Fruit fly (Drosophila melanogaster) whole organism, embryonic: Measurements from ENCODE around the gene ssp.

Experiments
- Atf6 ChIP-seq: fragments of 200-800 bp; sonication (Bioruptor generic); IDR thresholded peaks from 2 replicates; pipeline ENCODE4 v1.3.6; 2022; ENCODE audit warnings: missing biosample characterization, missing genetic modification characterization
- B-H1 ChIP-seq: fragments of 200-800 bp; sonication (Bioruptor generic); IDR thresholded peaks from 3 replicates; pipeline ENCODE4 v1.3.6; 2022; ENCODE audit warnings: missing biosample characterization, missing genetic modification characterization
- CG10209 ChIP-seq: fragments of 200-800 bp; sonication (Bioruptor generic); optimal IDR thresholded peaks from 3 replicates; lab custom pipeline; 2017; ENCODE audit warnings: missing biosample characterization, mild to moderate bottlenecking, missing genetic modification characterization, missing genetic modification reagents
- CG11093 ChIP-seq: fragments of 200-800 bp; sonication (Bioruptor generic); IDR thresholded peaks from 3 replicates; pipeline ENCODE4 v1.3.6; 2022; ENCODE audit warnings: missing biosample characterization, missing genetic modification characterization
- CG11504 ChIP-seq: fragments of 200-800 bp; sonication (Bioruptor generic); optimal IDR thresholded peaks from 3 replicates; lab custom pipeline; 2019; ENCODE audit warnings: missing biosample characterization, mild to moderate bottlenecking, missing genetic modification characterization, moderate library complexity
- CG12155 ChIP-seq: fragments of 200-800 bp; sonication (Bioruptor generic); optimal IDR thresholded peaks from 3 replicates; lab custom pipeline; 2016; ENCODE audit warnings: missing biosample characterization, missing genetic modification characterization
- CG12219 ChIP-seq: fragments of 200-800 bp; sonication (Bioruptor generic); optimal IDR thresholded peaks from 3 replicates; lab custom pipeline; 2018; ENCODE audit warnings: missing biosample characterization, mild to moderate bottlenecking, missing genetic modification characterization
- CG1233 ChIP-seq: fragments of 200-800 bp; sonication (Bioruptor generic); optimal IDR thresholded peaks from 4 replicates; lab custom pipeline; 2018; ENCODE audit warnings: missing biosample characterization, mild to moderate bottlenecking, missing genetic modification characterization
- CG12391 ChIP-seq: fragments of 200-800 bp; sonication (Bioruptor generic); optimal IDR thresholded peaks from 3 replicates; lab custom pipeline; 2018; ENCODE audit warnings: missing biosample characterization, mild to moderate bottlenecking, missing genetic modification characterization, moderate library complexity
- CG13624 ChIP-seq: fragments of 200-800 bp; sonication (Bioruptor generic); optimal IDR thresholded peaks from 2 replicates; lab custom pipeline; 2016; ENCODE audit warnings: missing biosample characterization, missing genetic modification characterization
- CG13775 ChIP-seq: fragments of 200-800 bp; sonication (Bioruptor generic); optimal IDR thresholded peaks from 3 replicates; lab custom pipeline; 2017; ENCODE audit warnings: missing biosample characterization, mild to moderate bottlenecking, missing genetic modification characterization
- CG14441 ChIP-seq: fragments of 200-800 bp; sonication (Bioruptor generic); IDR thresholded peaks from 2 replicates; pipeline ENCODE4 v1.3.6; 2022; ENCODE audit warnings: missing biosample characterization, missing genetic modification characterization
- CG14667 ChIP-seq: fragments of 200-800 bp; sonication (Bioruptor generic); IDR thresholded peaks from 2 replicates; pipeline ENCODE4 v1.3.6; 2022; ENCODE audit warnings: missing biosample characterization, missing genetic modification characterization
- CG16815 ChIP-seq: fragments of 200-800 bp; sonication (Bioruptor generic); optimal IDR thresholded peaks from 3 replicates; lab custom pipeline; 2017; ENCODE audit warnings: missing biosample characterization, mild to moderate bottlenecking, missing genetic modification characterization
- CG17361 ChIP-seq: fragments of 200-800 bp; sonication (Bioruptor generic); IDR thresholded peaks from 3 replicates; pipeline ENCODE4 v1.3.6; 2022; ENCODE audit warnings: missing biosample characterization, missing genetic modification characterization
- CG18476 ChIP-seq: fragments of 200-800 bp; sonication (Bioruptor generic); optimal IDR thresholded peaks from 2 replicates; lab custom pipeline; 2016; ENCODE audit warnings: missing biosample characterization, mild to moderate bottlenecking, missing genetic modification characterization
- CG30020 ChIP-seq: fragments of 200-800 bp; optimal IDR thresholded peaks from 2 replicates; lab custom pipeline; 2019; ENCODE audit warnings: missing biosample characterization, mild to moderate bottlenecking, missing genetic modification characterization, moderate library complexity
- CG31365 ChIP-seq: fragments of 200-800 bp; sonication (Bioruptor generic); optimal IDR thresholded peaks from 2 replicates; lab custom pipeline; 2018; ENCODE audit warnings: missing biosample characterization, mild to moderate bottlenecking, missing genetic modification characterization
- CG3281 ChIP-seq: fragments of 200-800 bp; sonication (Bioruptor generic); optimal IDR thresholded peaks from 3 replicates; lab custom pipeline; 2017; ENCODE audit warnings: missing biosample characterization, mild to moderate bottlenecking, missing genetic modification characterization
- CG3726 ChIP-seq: fragments of 200-800 bp; sonication (Bioruptor generic); IDR thresholded peaks from 3 replicates; pipeline ENCODE4, ENCODE4 v1.3.6; 2022; ENCODE audit warnings: missing biosample characterization, missing genetic modification characterization
- CG4404 ChIP-seq: fragments of 200-800 bp; sonication (Bioruptor generic); IDR thresholded peaks from 2 replicates; pipeline ENCODE4 v1.3.6; 2022; ENCODE audit warnings: missing biosample characterization, missing genetic modification characterization
- CG6683 ChIP-seq: fragments of 200-800 bp; sonication (Bioruptor generic); optimal IDR thresholded peaks from 2 replicates; lab custom pipeline; 2017; ENCODE audit warnings: missing biosample characterization, mild to moderate bottlenecking, missing genetic modification characterization, missing genetic modification reagents
- CG6689 ChIP-seq: fragments of 200-800 bp; sonication (Bioruptor generic); IDR thresholded peaks from 2 replicates; pipeline ENCODE4 v1.3.6; 2022; ENCODE audit warnings: missing biosample characterization, missing genetic modification characterization
- Hmr ChIP-seq: fragments of 200-800 bp; sonication (Bioruptor generic); optimal IDR thresholded peaks from 3 replicates; lab custom pipeline; 2017; ENCODE audit warnings: mild to moderate bottlenecking, missing biosample characterization, missing genetic modification reagents, missing genetic modification characterization
- MBD-R2 ChIP-seq: fragments of 200-800 bp; sonication (Bioruptor generic); IDR thresholded peaks from 2 replicates; pipeline ENCODE4 v1.3.6; 2022; ENCODE audit warnings: missing biosample characterization, missing genetic modification characterization
- Myb ChIP-seq: fragments of 200-800 bp; sonication (Bioruptor generic); optimal IDR thresholded peaks from 2 replicates; lab custom pipeline; 2016; ENCODE audit warnings: missing biosample characterization, missing genetic modification characterization
- Nf-YC ChIP-seq: fragments of 200-800 bp; optimal IDR thresholded peaks from 3 replicates; lab custom pipeline; 2019; ENCODE audit warnings: missing biosample characterization, mild to moderate bottlenecking, missing genetic modification characterization, moderate library complexity
- NfI ChIP-seq: fragments of 200-800 bp; sonication (Bioruptor generic); optimal IDR thresholded peaks from 3 replicates; lab custom pipeline; 2018; ENCODE audit warnings: missing biosample characterization, mild to moderate bottlenecking, missing genetic modification characterization, moderate library complexity
- Sox100B ChIP-seq: fragments of 200-800 bp; sonication (Bioruptor generic); optimal IDR thresholded peaks from 3 replicates; lab custom pipeline; 2018; ENCODE audit warnings: missing biosample characterization, mild to moderate bottlenecking, missing genetic modification characterization
- Sry-δ ChIP-seq: fragments of 200-800 bp; sonication (Bioruptor generic); optimal IDR thresholded peaks from 2 replicates; lab custom pipeline; 2016; ENCODE audit warnings: missing biosample characterization, missing genetic modification characterization
- Ssrp ChIP-seq: fragments of 200-800 bp; sonication (Bioruptor generic); optimal IDR thresholded peaks from 2 replicates; lab custom pipeline; 2018; ENCODE audit warnings: missing biosample characterization, mild to moderate bottlenecking, missing genetic modification characterization, moderate library complexity
- abd-A ChIP-seq: fragments of 200-800 bp; sonication (Bioruptor generic); optimal IDR thresholded peaks from 3 replicates; lab custom pipeline; 2019; ENCODE audit warnings: missing biosample characterization, mild to moderate bottlenecking, missing genetic modification characterization, moderate library complexity
- crc ChIP-seq: fragments of 200-800 bp; sonication (Bioruptor generic); optimal IDR thresholded peaks from 2 replicates; lab custom pipeline; 2016; ENCODE audit warnings: missing biosample characterization, missing genetic modification characterization
- crol ChIP-seq: fragments of 200-800 bp; sonication (Bioruptor generic); IDR thresholded peaks from 2 replicates; pipeline ENCODE4 v1.3.6; 2022; ENCODE audit warnings: missing biosample characterization, missing genetic modification characterization
- da ChIP-seq: fragments of 200-800 bp; sonication (Bioruptor generic); optimal IDR thresholded peaks from 2 replicates; lab custom pipeline; 2016; ENCODE audit warnings: missing biosample characterization, missing genetic modification characterization
- danr ChIP-seq: fragments of 200-800 bp; sonication (Bioruptor generic); IDR thresholded peaks from 2 replicates; pipeline ENCODE4 v1.3.6; 2022; ENCODE audit warnings: missing biosample characterization, missing genetic modification characterization
- ewg ChIP-seq: fragments of 200-800 bp; sonication (Bioruptor generic); optimal IDR thresholded peaks from 3 replicates; lab custom pipeline; 2017; ENCODE audit warnings: mild to moderate bottlenecking, missing biosample characterization, missing genetic modification reagents, missing genetic modification characterization
- fd3F ChIP-seq: fragments of 200-800 bp; sonication (Bioruptor generic); optimal IDR thresholded peaks from 2 replicates; lab custom pipeline; 2018; ENCODE audit warnings: missing biosample characterization, mild to moderate bottlenecking, missing genetic modification characterization, moderate library complexity
- knrl ChIP-seq: fragments of 200-800 bp; sonication (Bioruptor generic); IDR thresholded peaks from 3 replicates; pipeline ENCODE4 v1.3.6; 2022; ENCODE audit warnings: missing biosample characterization, missing genetic modification characterization; ENCODE audit not compliant: partially characterized antibody
- lilli ChIP-seq: fragments of 200-800 bp; sonication (Bioruptor generic); optimal IDR thresholded peaks from 3 replicates; lab custom pipeline; 2016; ENCODE audit warnings: missing biosample characterization, missing genetic modification characterization
- lov ChIP-seq, 2 experiments: fragments of 200-800 bp in 1 of 2; fragments of >200 bp in 1 of 2; sonication (Bioruptor generic) in 1 of 2; IDR thresholded peaks in 1 of 2; optimal IDR thresholded peaks in 1 of 2; 2 replicates in 1 of 2; 3 replicates in 1 of 2; pipeline versions ENCODE4 v1.3.6 to Lab custom; 2017 to 2022; ENCODE audit warnings: missing biosample characterization in 1 of 2, missing genetic modification characterization in 1 of 2
- ranshi ChIP-seq: fragments of 200-800 bp; sonication (Bioruptor generic); IDR thresholded peaks from 2 replicates; pipeline ENCODE4 v1.3.6; 2022; ENCODE audit warnings: missing biosample characterization, missing genetic modification characterization
- scrt ChIP-seq: fragments of 200-800 bp; sonication (Bioruptor generic); optimal IDR thresholded peaks from 2 replicates; lab custom pipeline; 2018; ENCODE audit warnings: missing biosample characterization, mild to moderate bottlenecking, missing genetic modification characterization, moderate library complexity
- sens ChIP-seq: fragments of 200-800 bp; sonication (Bioruptor generic); peaks from one replicate; lab custom pipeline; 2016; ENCODE audit warnings: missing biosample characterization, missing genetic modification characterization
- tx ChIP-seq: fragments of 200-800 bp; sonication (Bioruptor generic); optimal IDR thresholded peaks from 2 replicates; lab custom pipeline; 2016; ENCODE audit warnings: missing biosample characterization, missing genetic modification characterization
- vvl ChIP-seq: fragments of 200-800 bp; sonication (Bioruptor generic); IDR thresholded peaks from 2 replicates; pipeline ENCODE4 v1.3.6; 2022; ENCODE audit warnings: missing biosample characterization, missing genetic modification characterization
- zf30C ChIP-seq: fragments of 200-800 bp; sonication (Bioruptor generic); optimal IDR thresholded peaks from 3 replicates; lab custom pipeline; 2018; ENCODE audit warnings: missing biosample characterization, mild to moderate bottlenecking, missing genetic modification characterization
- zfh1 ChIP-seq: fragments of 200-800 bp; sonication (Bioruptor generic); IDR thresholded peaks from 3 replicates; pipeline ENCODE4 v1.3.6; 2022; ENCODE audit warnings: missing biosample characterization, missing genetic modification characterization

Gene ssp

dm6 chr3L:12090898-12091685, 27.0 kb upstream of the ssp start (continued):
- peak; percentile 75 for TF ChIP-seq sens
- TF ChIP-seq Hmr (GFP tag; lab: Kevin White, UChicago) = peak; percentile 52
- peak; percentile 50 for TF ChIP-seq CG12219 (GFP tag; lab: Kevin White, UChicago)
- TF ChIP-seq ranshi (GFP tag; lab: Robert Waterston, UW) = no peak; the same call in 1 of the 2 replicates
- TF ChIP-seq CG18476 (GFP tag; lab: Kevin White, UChicago) = no peak
- TF ChIP-seq CG4404 (GFP tag; lab: Robert Waterston, UW) = 0 out of 2 replicates have a peak, but pooled peaks have one; percentile 55
- peak; percentile 7 for TF ChIP-seq CG16815 (GFP tag; lab: Kevin White, UChicago)
- TF ChIP-seq CG30020 (tag; lab: Kevin White, UChicago) = no peak
- peak; percentile 65 for TF ChIP-seq NfI (GFP tag; lab: Kevin White, UChicago)
- TF ChIP-seq CG14441 (GFP tag; lab: Robert Waterston, UW) = peak; percentile 76
- no peak for TF ChIP-seq danr (GFP tag; lab: Robert Waterston, UW)
- peak; percentile 33 for TF ChIP-seq CG13775 (GFP tag; lab: Kevin White, UChicago)
- peak; percentile 59 for TF ChIP-seq CG10209 (GFP tag; lab: Kevin White, UChicago)
- no peak for TF ChIP-seq zf30C (GFP tag; lab: Kevin White, UChicago)
- peak; percentile 45; the same call in 1 of the 2 replicates for TF ChIP-seq CG14667 (GFP tag; lab: Robert Waterston, UW)
- peak; percentile 62 for TF ChIP-seq fd3F (GFP tag; lab: Kevin White, UChicago)
- TF ChIP-seq CG6683 (GFP tag; lab: Kevin White, UChicago) = peak; percentile 18
- TF ChIP-seq lov (optimal IDR thresholded peaks at IDR 0.05; lab: Kevin White, UChicago) = no peak
- no peak for TF ChIP-seq lov (GFP tag; IDR thresholded peaks at IDR 0.05; lab: Robert Waterston, UW)
- TF ChIP-seq CG6689 (GFP tag; lab: Robert Waterston, UW) = peak; percentile 52; the same call in 1 of the 2 replicates
- TF ChIP-seq tx (GFP tag; lab: Kevin White, UChicago) = no peak
- peak; percentile 62 for TF ChIP-seq CG11093 (GFP tag; lab: Robert Waterston, UW)
- no peak for TF ChIP-seq CG31365
- peak; percentile 45; the same call in 1 of the 2 replicates for TF ChIP-seq MBD-R2 (GFP tag; lab: Robert Waterston, UW)
- peak; percentile 10 for TF ChIP-seq Ssrp (tag; lab: Kevin White, UChicago)
- TF ChIP-seq knrl (GFP tag; lab: Robert Waterston, UW) = no peak
- TF ChIP-seq Nf-YC (tag; lab: Kevin White, UChicago) = peak; percentile 60
- TF ChIP-seq lilli (GFP tag; lab: Kevin White, UChicago) = peak; percentile 69
- no peak for TF ChIP-seq crol (GFP tag; lab: Robert Waterston, UW)
- 0 out of 3 replicates have a peak, but pooled peaks have one; percentile 42 for TF ChIP-seq CG3726 (GFP tag; lab: Robert Waterston, UW)
- TF ChIP-seq CG1233 (GFP tag; lab: Kevin White, UChicago) = peak; percentile 43
- TF ChIP-seq vvl (GFP tag; lab: Robert Waterston, UW) = peak; percentile 56; the same call in 1 of the 2 replicates
- TF ChIP-seq B-H1 = peak; percentile 49
- peak; percentile 13 for TF ChIP-seq ewg (GFP tag; lab: Kevin White, UChicago)
- TF ChIP-seq CG12391 (tag; lab: Kevin White, UChicago) = peak; percentile 56
- peak; percentile 9; the same call in 1 of the 3 replicates for TF ChIP-seq zfh1 (GFP tag; lab: Robert Waterston, UW)
- TF ChIP-seq Myb (GFP tag; lab: Kevin White, UChicago) = no peak
- no peak for TF ChIP-seq crc (GFP tag; lab: Kevin White, UChicago)
- TF ChIP-seq Sox100B (GFP tag; lab: Kevin White, UChicago) = peak; percentile 68
- TF ChIP-seq Atf6 (GFP tag; lab: Robert Waterston, UW) = peak; percentile 76; the same call in 1 of the 2 replicates
- no peak for TF ChIP-seq da (GFP tag; lab: Kevin White, UChicago)
- TF ChIP-seq CG3281 (GFP tag; lab: Kevin White, UChicago) = peak; percentile 74
- peak; percentile 51 for TF ChIP-seq scrt
- peak; percentile 18 for TF ChIP-seq CG13624 (GFP tag; lab: Kevin White, UChicago)
- peak; percentile 64; the same call in 2 of the 3 replicates for TF ChIP-seq CG17361 (GFP tag; lab: Robert Waterston, UW)
- peak; percentile 3 for TF ChIP-seq Sry-δ (GFP tag; lab: Kevin White, UChicago)
- peak; percentile 79 for TF ChIP-seq CG11504 (tag; lab: Kevin White, UChicago)
- peak; percentile 39 for TF ChIP-seq CG12155 (GFP tag; lab: Kevin White, UChicago)
- TF ChIP-seq abd-A = peak; percentile 9
